Worm (Caenorhabditis elegans): ENCODE data around the gene C34E7.3.

DNA sequence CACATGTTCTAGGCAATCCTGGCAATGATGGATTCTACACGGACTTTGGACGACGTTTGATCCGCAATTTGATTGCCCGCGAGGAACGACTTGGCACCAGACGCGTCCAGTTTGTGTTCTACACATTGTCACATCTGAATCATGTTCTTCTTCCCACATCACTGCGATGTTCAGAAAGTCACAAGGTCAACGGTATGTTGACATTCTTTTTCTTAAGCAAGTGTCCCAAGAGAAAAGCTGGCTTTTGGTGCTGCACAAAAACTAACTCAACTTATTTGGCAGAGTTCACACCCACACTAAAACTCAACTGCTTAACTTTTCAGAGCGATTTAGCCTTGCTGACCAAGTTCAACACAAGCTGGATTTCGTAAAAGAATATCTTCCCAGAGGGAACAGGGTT is 48.5 kb downstream of the C34E7.3 start:
- no peak for TF ChIP-seq flt-1 (GFP tag; IDR thresholded peaks at IDR 0.05)
- TF ChIP-seq ref-1 (GFP tag; conservative IDR thresholded peaks at IDR 0.05) = no peak
- no peak for TF ChIP-seq klf-2 (GFP tag; conservative IDR thresholded peaks at IDR 0.05)
- TF ChIP-seq T22C8.4 (GFP tag; IDR thresholded peaks at IDR 0.05) = no peak

Measured in whole organism, midembryonic.